Fruit fly (Drosophila melanogaster) whole organism, embryonic: ENCODE measurements around the gene nkt.

Experiments
- Asciz ChIP-seq: fragments of 200-800 bp; sonication (Bioruptor generic); optimal IDR thresholded peaks from 2 replicates; lab custom pipeline; 2017; ENCODE audit warnings: missing biosample characterization, mild to moderate bottlenecking, missing genetic modification characterization, missing genetic modification reagents
- BtbVII ChIP-seq: fragments of 200-800 bp; sonication (Bioruptor generic); optimal IDR thresholded peaks from 3 replicates; lab custom pipeline; 2017; ENCODE audit warnings: missing biosample characterization, mild to moderate bottlenecking, missing genetic modification characterization
- CG10274 ChIP-seq: fragments of 200-800 bp; sonication (Bioruptor generic); optimal IDR thresholded peaks from 3 replicates; lab custom pipeline; 2017; ENCODE audit warnings: missing biosample characterization, mild to moderate bottlenecking, missing genetic modification characterization
- CG10321 ChIP-seq: fragments of 200-800 bp; sonication (Bioruptor generic); IDR thresholded peaks from 2 replicates; pipeline ENCODE4 v1.3.6; 2022; ENCODE audit warnings: missing biosample characterization, missing genetic modification characterization
- CG10959 ChIP-seq: fragments of 200-800 bp; sonication (Bioruptor generic); IDR thresholded peaks from 2 replicates; pipeline ENCODE4 v1.3.6; 2022; ENCODE audit warnings: missing biosample characterization, missing genetic modification characterization
- CG12942 ChIP-seq: fragments of 200-800 bp; sonication (Bioruptor generic); optimal IDR thresholded peaks from 3 replicates; lab custom pipeline; 2016; ENCODE audit warnings: missing biosample characterization, missing genetic modification characterization
- CG13424 ChIP-seq: fragments of 200-800 bp; sonication (Bioruptor generic); optimal IDR thresholded peaks from 2 replicates; lab custom pipeline; 2019; ENCODE audit warnings: missing biosample characterization, mild to moderate bottlenecking, missing genetic modification characterization, moderate library complexity
- CG17612 ChIP-seq: fragments of 200-800 bp; sonication (Bioruptor generic); IDR thresholded peaks from 2 replicates; pipeline ENCODE4 v1.3.6; 2022; ENCODE audit warnings: missing biosample characterization, missing genetic modification characterization
- CG17802 ChIP-seq: fragments of 200-800 bp; sonication (Bioruptor generic); optimal IDR thresholded peaks from 2 replicates; lab custom pipeline; 2018; ENCODE audit warnings: missing biosample characterization, mild to moderate bottlenecking, missing genetic modification characterization, moderate library complexity
- CG17912 ChIP-seq: fragments of 200-800 bp; sonication (Bioruptor generic); optimal IDR thresholded peaks from 2 replicates; lab custom pipeline; 2018; ENCODE audit warnings: missing biosample characterization, mild to moderate bottlenecking, missing genetic modification characterization
- CG18476 ChIP-seq: fragments of 200-800 bp; sonication (Bioruptor generic); optimal IDR thresholded peaks from 2 replicates; lab custom pipeline; 2016; ENCODE audit warnings: missing biosample characterization, mild to moderate bottlenecking, missing genetic modification characterization
- CG3065 ChIP-seq: fragments of 200-800 bp; sonication (Bioruptor generic); optimal IDR thresholded peaks from 2 replicates; lab custom pipeline; 2016; ENCODE audit warnings: missing biosample characterization, missing genetic modification characterization
- CG32772 ChIP-seq: fragments of 200-800 bp; sonication (Bioruptor generic); IDR thresholded peaks from 2 replicates; pipeline ENCODE4 v1.3.6; 2022; ENCODE audit warnings: missing biosample characterization, missing genetic modification characterization
- CG33557 ChIP-seq: fragments of 200-800 bp; sonication (Bioruptor generic); optimal IDR thresholded peaks from 2 replicates; lab custom pipeline; 2019; ENCODE audit warnings: missing biosample characterization, mild to moderate bottlenecking, missing genetic modification characterization, moderate library complexity
- CG3407 ChIP-seq: fragments of 200-800 bp; sonication (Bioruptor generic); optimal IDR thresholded peaks from 2 replicates; lab custom pipeline; 2018; ENCODE audit warnings: missing biosample characterization, mild to moderate bottlenecking, missing genetic modification characterization
- CG3726 ChIP-seq: fragments of 200-800 bp; sonication (Bioruptor generic); IDR thresholded peaks from 3 replicates; pipeline ENCODE4, ENCODE4 v1.3.6; 2022; ENCODE audit warnings: missing biosample characterization, missing genetic modification characterization
- CG3847 ChIP-seq: fragments of 200-800 bp; sonication (Bioruptor generic); IDR thresholded peaks from 2 replicates; pipeline ENCODE4 v1.3.6; 2022; ENCODE audit warnings: missing biosample characterization, missing genetic modification characterization
- CG4820 ChIP-seq: fragments of 200-800 bp; sonication (Bioruptor generic); optimal IDR thresholded peaks from 3 replicates; lab custom pipeline; 2016; ENCODE audit warnings: missing biosample characterization, missing genetic modification characterization
- Deaf1 ChIP-seq: fragments of 200-800 bp; optimal IDR thresholded peaks from 3 replicates; lab custom pipeline; 2019; ENCODE audit warnings: missing biosample characterization, mild to moderate bottlenecking, missing genetic modification characterization, moderate library complexity
- Dek ChIP-seq: fragments of 200-800 bp; sonication (Bioruptor generic); optimal IDR thresholded peaks from 3 replicates; lab custom pipeline; 2019; ENCODE audit warnings: missing biosample characterization, mild to moderate bottlenecking, missing genetic modification characterization, moderate library complexity
- Ets97D ChIP-seq: fragments of 200-800 bp; sonication (Bioruptor generic); optimal IDR thresholded peaks from 3 replicates; lab custom pipeline; 2016; ENCODE audit warnings: missing biosample characterization, missing genetic modification characterization
- Hr3 ChIP-seq: fragments of 200-800 bp; sonication (Bioruptor generic); optimal IDR thresholded peaks from 3 replicates; lab custom pipeline; 2016; ENCODE audit warnings: missing biosample characterization, missing genetic modification characterization
- Hr51 ChIP-seq, 2 experiments: fragments of 200-800 bp; sonication (Bioruptor generic); optimal IDR thresholded peaks; 2 replicates in 1 of 2; 3 replicates in 1 of 2; lab custom pipeline; 2016 to 2018; ENCODE audit warnings: missing biosample characterization in 2 of 2, missing genetic modification characterization in 2 of 2, mild to moderate bottlenecking in 1 of 2, moderate library complexity in 1 of 2
- Lim3 ChIP-seq: fragments of 200-800 bp; sonication (Bioruptor generic); IDR thresholded peaks from 2 replicates; pipeline ENCODE4 v1.3.6; 2022; ENCODE audit warnings: missing biosample characterization, missing genetic modification characterization
- Mad ChIP-seq: fragments of 200-800 bp; sonication (Bioruptor generic); optimal IDR thresholded peaks from 2 replicates; lab custom pipeline; 2016; ENCODE audit warnings: missing biosample characterization, missing genetic modification characterization
- Nf-YC ChIP-seq: fragments of 200-800 bp; optimal IDR thresholded peaks from 3 replicates; lab custom pipeline; 2019; ENCODE audit warnings: missing biosample characterization, mild to moderate bottlenecking, missing genetic modification characterization, moderate library complexity
- Ptx1 ChIP-seq: fragments of 200-800 bp; sonication (Bioruptor generic); IDR thresholded peaks from 2 replicates; pipeline ENCODE4 v1.3.6; 2022; ENCODE audit warnings: missing biosample characterization, missing genetic modification characterization
- Sox100B ChIP-seq: fragments of 200-800 bp; sonication (Bioruptor generic); optimal IDR thresholded peaks from 3 replicates; lab custom pipeline; 2018; ENCODE audit warnings: missing biosample characterization, mild to moderate bottlenecking, missing genetic modification characterization
- amos ChIP-seq: fragments of 200-800 bp; sonication (Bioruptor generic); IDR thresholded peaks from 2 replicates; pipeline ENCODE4 v1.3.6; 2022; ENCODE audit warnings: missing biosample characterization, missing genetic modification characterization; ENCODE audit not compliant: partially characterized antibody
- ato ChIP-seq: fragments of 200-800 bp; sonication (Bioruptor generic); IDR thresholded peaks from 2 replicates; pipeline ENCODE4 v1.3.6; 2022; ENCODE audit warnings: missing biosample characterization, missing genetic modification characterization; ENCODE audit not compliant: partially characterized antibody
- crp ChIP-seq, 2 experiments: fragments of 200-800 bp; sonication (Bioruptor generic); optimal IDR thresholded peaks; 2 replicates in 1 of 2; 3 replicates in 1 of 2; lab custom pipeline; 2017; ENCODE audit warnings: missing biosample characterization in 2 of 2, missing genetic modification characterization in 2 of 2, mild to moderate bottlenecking in 1 of 2, moderate library complexity in 1 of 2
- danr ChIP-seq: fragments of 200-800 bp; sonication (Bioruptor generic); IDR thresholded peaks from 2 replicates; pipeline ENCODE4 v1.3.6; 2022; ENCODE audit warnings: missing biosample characterization, missing genetic modification characterization
- eyg ChIP-seq: fragments of 200-800 bp; sonication (Bioruptor generic); optimal IDR thresholded peaks from 3 replicates; lab custom pipeline; 2016; ENCODE audit warnings: missing biosample characterization, missing genetic modification characterization
- fd64A ChIP-seq: fragments of 200-800 bp; sonication (Bioruptor generic); optimal IDR thresholded peaks from 3 replicates; lab custom pipeline; 2018; ENCODE audit warnings: missing biosample characterization, mild to moderate bottlenecking, missing genetic modification characterization
- gsb ChIP-seq: fragments of 200-800 bp; sonication (Bioruptor generic); IDR thresholded peaks from 2 replicates; pipeline ENCODE4 v1.3.6; 2022; ENCODE audit warnings: missing biosample characterization, missing genetic modification characterization
- ken ChIP-seq: fragments of 200-800 bp; sonication (Bioruptor generic); IDR thresholded peaks from 3 replicates; pipeline ENCODE4 v1.3.6; 2022; ENCODE audit warnings: missing biosample characterization, missing genetic modification characterization
- otp ChIP-seq: fragments of 200-800 bp; sonication (Bioruptor generic); IDR thresholded peaks from 3 replicates; pipeline ENCODE4, ENCODE4 v1.3.6; 2022; ENCODE audit warnings: missing biosample characterization, missing genetic modification characterization
- p53 ChIP-seq: fragments of 200-800 bp; sonication (Bioruptor generic); optimal IDR thresholded peaks from 2 replicates; lab custom pipeline; 2016; ENCODE audit warnings: missing biosample characterization, missing genetic modification characterization
- pb ChIP-seq: fragments of 200-800 bp; sonication (Bioruptor generic); optimal IDR thresholded peaks from 3 replicates; lab custom pipeline; 2016; ENCODE audit warnings: missing biosample characterization, missing genetic modification characterization
- pfk ChIP-seq: fragments of 200-800 bp; sonication (Bioruptor generic); optimal IDR thresholded peaks from 2 replicates; lab custom pipeline; 2018; ENCODE audit warnings: missing biosample characterization, mild to moderate bottlenecking, missing genetic modification characterization, moderate library complexity
- pnt ChIP-seq: fragments of 200-800 bp; sonication (Bioruptor generic); optimal IDR thresholded peaks from 3 replicates; lab custom pipeline; 2016; ENCODE audit warnings: missing biosample characterization, missing genetic modification characterization
- pzg ChIP-seq: fragments of 200-800 bp; sonication (Bioruptor generic); optimal IDR thresholded peaks from 3 replicates; lab custom pipeline; 2018; ENCODE audit warnings: missing biosample characterization, mild to moderate bottlenecking, missing genetic modification characterization, moderate library complexity
- slbo ChIP-seq: fragments of 200-800 bp; sonication (Bioruptor generic); IDR thresholded peaks from 2 replicates; pipeline ENCODE4 v1.3.6; 2022; ENCODE audit warnings: missing biosample characterization, missing genetic modification characterization
- trh ChIP-seq: fragments of 200-800 bp; sonication (Bioruptor generic); optimal IDR thresholded peaks from 2 replicates; lab custom pipeline; 2016; ENCODE audit warnings: missing biosample characterization, missing genetic modification characterization
- tup ChIP-seq: fragments of 200-800 bp; sonication (Bioruptor generic); optimal IDR thresholded peaks from 2 replicates; lab custom pipeline; 2016; ENCODE audit warnings: missing biosample characterization, mild to moderate bottlenecking, missing genetic modification characterization, moderate library complexity
- vfl ChIP-seq: fragments of 200-800 bp; sonication (Bioruptor generic); optimal IDR thresholded peaks from 2 replicates; lab custom pipeline; 2016; ENCODE audit warnings: missing biosample characterization, missing genetic modification characterization
- vnd ChIP-seq: fragments of 200-800 bp; sonication (Bioruptor generic); IDR thresholded peaks from 3 replicates; pipeline ENCODE4 v1.3.6; 2022; ENCODE audit warnings: missing biosample characterization, missing genetic modification characterization; ENCODE audit not compliant: partially characterized antibody
- yki ChIP-seq: fragments of >200 bp; optimal IDR thresholded peaks from 3 replicates; lab custom pipeline; 2018
- zen2 ChIP-seq: fragments of 200-800 bp; sonication (Bioruptor generic); IDR thresholded peaks from 3 replicates; pipeline ENCODE4 v1.3.6; 2022; ENCODE audit warnings: missing biosample characterization, missing genetic modification characterization; ENCODE audit not compliant: partially characterized antibody
- zfh2 ChIP-seq: fragments of 200-800 bp; sonication (Bioruptor generic); optimal IDR thresholded peaks from 2 replicates; lab custom pipeline; 2016; ENCODE audit warnings: missing biosample characterization, missing genetic modification characterization

The nkt gene

DNA sequence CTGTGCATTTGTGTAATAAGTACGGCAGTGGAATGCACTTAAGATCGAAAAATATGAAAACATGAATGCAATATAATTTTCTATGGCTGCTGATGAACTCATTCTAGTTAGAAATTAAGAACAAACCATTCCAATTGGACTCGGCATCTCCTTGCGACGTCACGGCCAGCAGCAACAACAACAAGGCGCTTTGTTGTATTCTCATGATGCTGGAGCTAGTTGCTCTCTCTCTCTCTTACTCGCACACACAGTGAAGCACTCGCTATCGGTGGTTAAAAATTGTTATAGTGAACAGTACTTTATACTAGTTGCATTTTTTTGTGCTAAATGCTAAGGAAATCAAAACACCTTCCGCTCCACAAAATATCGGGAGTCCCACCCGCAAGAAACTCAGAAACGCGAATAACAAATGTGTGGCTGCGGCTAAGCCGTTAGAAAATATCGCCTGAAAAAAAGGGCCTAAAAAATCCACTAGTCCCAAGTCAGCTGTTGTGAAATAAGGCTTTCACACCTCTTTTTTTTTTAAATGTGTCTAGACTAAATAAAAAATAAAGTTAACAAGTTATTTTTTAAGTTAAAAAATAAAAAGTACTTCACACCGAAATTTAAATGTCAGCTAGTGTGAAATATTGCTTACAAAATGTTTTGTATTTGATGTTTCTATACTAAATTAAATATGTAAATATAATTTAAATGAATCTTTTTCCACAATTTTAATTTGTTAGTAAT is 4.6 kb downstream of the nkt start, which contains the start of gene Plod (continued):
- TF ChIP-seq CG13424 (tag; lab: Kevin White, UChicago) (peak; percentile 56), CG32772 (GFP tag; lab: Robert Waterston, UW) (0 out of 2 replicates have a peak, but pooled peaks have one; percentile 8), Ets97D (GFP tag; lab: Kevin White, UChicago) (peak; percentile 70), zen2 (no peak), ken (GFP tag; lab: Robert Waterston, UW) (no peak), Hr51 (GFP tag; optimal IDR thresholded peaks at IDR 0.05; lab: Kevin White, UChicago) (peak; percentile 29 to 67), zfh2 (GFP tag; lab: Kevin White, UChicago) (peak; percentile 16), pnt (GFP tag; lab: Kevin White, UChicago) (no peak), trh (GFP tag; lab: Kevin White, UChicago) (no peak), p53 (GFP tag; lab: Kevin White, UChicago) (no peak), danr (GFP tag; lab: Robert Waterston, UW) (no peak), crp (GFP tag; optimal IDR thresholded peaks at IDR 0.05; lab: Kevin White, UChicago) (peak; percentile 88 to 98), Hr3 (GFP tag; lab: Kevin White, UChicago) (peak; percentile 25), CG17912 (GFP tag; lab: Kevin White, UChicago) (no peak), CG18476 (GFP tag; lab: Kevin White, UChicago) (no peak), CG17612 (GFP tag; lab: Robert Waterston, UW) (no peak), CG10959 (GFP tag; lab: Robert Waterston, UW) (no peak), CG10274 (GFP tag; lab: Kevin White, UChicago) (no peak), pzg (GFP tag; lab: Kevin White, UChicago) (peak; percentile 85), Asciz (GFP tag; lab: Kevin White, UChicago) (peak; percentile 15), ato (GFP tag; lab: Robert Waterston, UW) (peak; percentile 55; the same call in 1 of the 2 replicates), Deaf1 (tag; lab: Kevin White, UChicago) (peak; percentile 67), CG4820 (GFP tag; lab: Kevin White, UChicago) (no peak), vfl (GFP tag; lab: Kevin White, UChicago) (peak; percentile 56), Sox100B (no peak), Ptx1 (peak; percentile 41; the same call in 1 of the 2 replicates), vnd (no peak), tup (GFP tag; lab: Kevin White, UChicago) (no peak), fd64A (GFP tag; lab: Kevin White, UChicago) (peak; percentile 17), CG10321 (GFP tag; lab: Robert Waterston, UW) (no peak), otp (GFP tag; lab: Robert Waterston, UW) (peak; percentile 43; the same call in 1 of the 3 replicates), CG12942 (GFP tag; lab: Kevin White, UChicago) (peak; percentile 40), Lim3 (GFP tag; lab: Robert Waterston, UW) (no peak), amos (GFP tag; lab: Robert Waterston, UW) (peak; percentile 48; the same call in 1 of the 2 replicates), Dek (tag; lab: Kevin White, UChicago) (peak; percentile 77), Nf-YC (tag; lab: Kevin White, UChicago) (peak; percentile 52), CG3847 (GFP tag; lab: Robert Waterston, UW) (peak; percentile 28; the same call in 1 of the 2 replicates), pfk (peak; percentile 19), yki (lab: Kevin White, UChicago) (no peak), eyg (GFP tag; lab: Kevin White, UChicago) (no peak), CG3726 (GFP tag; lab: Robert Waterston, UW) (no peak), Mad (GFP tag; lab: Kevin White, UChicago) (peak; percentile 51), slbo (GFP tag; lab: Robert Waterston, UW) (peak; percentile 56), pb (GFP tag; lab: Kevin White, UChicago) (no peak), BtbVII (GFP tag; lab: Kevin White, UChicago) (peak; percentile 29), CG3065 (no peak), CG33557 (GFP tag; lab: Kevin White, UChicago) (no peak), gsb (GFP tag; lab: Robert Waterston, UW) (no peak), CG3407 (GFP tag; lab: Kevin White, UChicago) (peak; percentile 29), CG17802 (tag; lab: Kevin White, UChicago) (peak; percentile 83)
